Worm (Caenorhabditis elegans) whole organism, L4/young adult: ENCODE results near the gene mrpl-50.

Source experiments
- dao-5 ChIP-seq: sonication (generic microtip); optimal IDR thresholded peaks from 2 replicates; lab custom pipeline; 2016; ENCODE audit warnings: missing genotype, missing genetic modification characterization, moderate library complexity, missing compliant biosample characterization
- him-1 ChIP-seq: sonication (generic microtip); optimal IDR thresholded peaks from 2 replicates; lab custom pipeline; 2016; ENCODE audit warnings: missing genotype, missing genetic modification reagents, missing genetic modification characterization, missing compliant biosample characterization

DNA sequence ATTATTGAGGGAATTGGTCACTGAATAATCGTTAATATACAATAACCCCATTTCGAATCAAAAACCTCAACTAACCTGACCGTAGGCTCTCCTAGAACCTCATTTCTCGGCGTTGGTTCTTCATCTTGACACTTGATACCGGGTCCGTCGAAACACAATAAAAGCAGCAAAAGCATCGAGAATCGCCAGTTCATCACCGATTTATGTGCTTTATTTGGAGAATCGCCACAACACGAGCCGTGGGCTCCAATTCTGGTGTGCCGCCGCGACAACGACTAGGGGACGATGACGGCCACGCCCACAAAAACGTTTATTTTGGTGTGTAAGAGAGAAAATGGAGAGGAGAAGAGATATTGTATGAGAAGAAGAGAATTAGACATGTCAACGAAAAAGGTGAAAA is 17.8 kb downstream of the mrpl-50 start, which contains the start of gene cutl-15:
- TF ChIP-seq dao-5 (tag; lab: Kevin White, UChicago) (no peak), him-1 (tag; lab: Kevin White, UChicago) (no peak)
